Fruit fly (Drosophila melanogaster) Kc167 (cell line): Measurements from ENCODE around the gene CG32369.

Source experiments
- psq ChIP-seq: fragments of >200 bp; optimal IDR thresholded peaks from 2 replicates; lab custom pipeline; 2017; ENCODE audit warnings: missing external identifiers
- ttk ChIP-seq: sonication (Bioruptor generic); optimal IDR thresholded peaks from 2 replicates; lab custom pipeline; 2017; ENCODE audit warnings: missing external identifiers

- TF ChIP-seq ttk, result no peak
- TF ChIP-seq psq (lab: Kevin White, UChicago), result no peak
Observed at dm6 chr3L:7807552-7808402, 1.8 kb downstream of the CG32369 start.
